Worm (Caenorhabditis elegans) whole organism, midembryonic: ENCODE results near the gene fkb-3.

Source experiments
- T22C8.4 ChIP-seq: fragments of 200-800 bp; sonication (Bioruptor generic); IDR thresholded peaks from 2 replicates; pipeline ENCODE4 v1.3.6; 2022; ENCODE audit warnings: missing genetic modification characterization, missing compliant biosample characterization
- cog-1 ChIP-seq: sonication (generic microtip); optimal IDR thresholded peaks from 2 replicates; lab custom pipeline; 2016; ENCODE audit warnings: missing genetic modification characterization, missing compliant biosample characterization
- ztf-23 ChIP-seq: fragments of 200-800 bp; sonication (Bioruptor generic); IDR thresholded peaks from 2 replicates; pipeline ENCODE4 v1.3.6; 2022; ENCODE audit warnings: missing genetic modification reagents, missing genetic modification characterization, missing compliant biosample characterization

- TF ChIP-seq T22C8.4 (no peak), cog-1 (tag; lab: Kevin White, UChicago) (no peak), ztf-23 (GFP tag; lab: Robert Waterston, UW) (no peak)
Measured at ce11 chrV:7246951-7247350, 21.9 kb downstream of the fkb-3 start, which contains the start of gene C05C8.7.
